Fruit fly (Drosophila melanogaster) whole organism, embryonic: ENCODE measurements around the gene OtopLc.

Experiments used
- Ada2b ChIP-seq: fragments of 200-800 bp; sonication (Bioruptor generic); IDR thresholded peaks from 2 replicates; pipeline ENCODE4 v1.3.6; 2022; ENCODE audit warnings: missing biosample characterization, missing genetic modification characterization
- Adf1 ChIP-seq: fragments of 200-800 bp; sonication (Bioruptor generic); IDR thresholded peaks from 2 replicates; pipeline ENCODE4 v1.3.6; 2022; ENCODE audit warnings: missing biosample characterization, missing genetic modification characterization
- B-H1 ChIP-seq: fragments of 200-800 bp; sonication (Bioruptor generic); IDR thresholded peaks from 3 replicates; pipeline ENCODE4 v1.3.6; 2022; ENCODE audit warnings: missing biosample characterization, missing genetic modification characterization
- Bgb ChIP-seq: fragments of 200-800 bp; sonication (Bioruptor generic); IDR thresholded peaks from 2 replicates; pipeline ENCODE4 v1.3.6; 2022; ENCODE audit warnings: missing biosample characterization, missing genetic modification characterization; ENCODE audit not compliant: partially characterized antibody
- CG10979 ChIP-seq: fragments of 200-800 bp; sonication (Bioruptor generic); optimal IDR thresholded peaks from 2 replicates; lab custom pipeline; 2018; ENCODE audit warnings: missing biosample characterization, mild to moderate bottlenecking, missing genetic modification characterization, moderate library complexity
- CG11456 ChIP-seq: fragments of 200-800 bp; sonication (Bioruptor generic); IDR thresholded peaks from 3 replicates; pipeline ENCODE4 v1.3.6; 2022; ENCODE audit warnings: missing biosample characterization, missing genetic modification characterization
- CG12155 ChIP-seq: fragments of 200-800 bp; sonication (Bioruptor generic); optimal IDR thresholded peaks from 3 replicates; lab custom pipeline; 2016; ENCODE audit warnings: missing biosample characterization, missing genetic modification characterization
- CG12299 ChIP-seq: fragments of 200-800 bp; sonication (Bioruptor generic); optimal IDR thresholded peaks from 2 replicates; lab custom pipeline; 2018; ENCODE audit warnings: missing biosample characterization, mild to moderate bottlenecking, missing genetic modification characterization
- CG1233 ChIP-seq: fragments of 200-800 bp; sonication (Bioruptor generic); optimal IDR thresholded peaks from 4 replicates; lab custom pipeline; 2018; ENCODE audit warnings: missing biosample characterization, mild to moderate bottlenecking, missing genetic modification characterization
- CG14965 ChIP-seq: fragments of 200-800 bp; sonication (Bioruptor generic); optimal IDR thresholded peaks from 2 replicates; lab custom pipeline; 2016; ENCODE audit warnings: missing biosample characterization, missing genetic modification characterization, borderline replicate concordance
- CG15011 ChIP-seq: fragments of 200-800 bp; sonication (Bioruptor generic); optimal IDR thresholded peaks from 3 replicates; lab custom pipeline; 2018; ENCODE audit warnings: missing biosample characterization, mild to moderate bottlenecking, missing genetic modification characterization
- CG15269 ChIP-seq: fragments of 200-800 bp; sonication (Bioruptor generic); optimal IDR thresholded peaks from 2 replicates; lab custom pipeline; 2018; ENCODE audit warnings: missing biosample characterization, mild to moderate bottlenecking, missing genetic modification characterization, moderate library complexity
- CG15479 ChIP-seq: fragments of 200-800 bp; sonication (Bioruptor generic); optimal IDR thresholded peaks from 3 replicates; lab custom pipeline; 2019; ENCODE audit warnings: missing biosample characterization, mild to moderate bottlenecking, missing genetic modification characterization, moderate library complexity
- CG1647 ChIP-seq: fragments of 200-800 bp; sonication (Bioruptor generic); optimal IDR thresholded peaks from 3 replicates; lab custom pipeline; 2016; ENCODE audit warnings: missing biosample characterization, missing genetic modification characterization
- CG1792 ChIP-seq: fragments of 200-800 bp; sonication (Bioruptor generic); optimal IDR thresholded peaks from 2 replicates; lab custom pipeline; 2016; ENCODE audit warnings: missing biosample characterization, missing genetic modification characterization
- CG2889 ChIP-seq: fragments of 200-800 bp; sonication (Bioruptor generic); IDR thresholded peaks from 3 replicates; pipeline ENCODE4 v1.3.6; 2022; ENCODE audit warnings: missing biosample characterization, missing genetic modification characterization
- CG3407 ChIP-seq: fragments of 200-800 bp; sonication (Bioruptor generic); optimal IDR thresholded peaks from 2 replicates; lab custom pipeline; 2018; ENCODE audit warnings: missing biosample characterization, mild to moderate bottlenecking, missing genetic modification characterization
- CG34422 ChIP-seq: fragments of 200-800 bp; sonication (Bioruptor generic); IDR thresholded peaks from 3 replicates; pipeline ENCODE4 v1.3.6; 2022; ENCODE audit warnings: missing biosample characterization, missing genetic modification characterization
- CG3847 ChIP-seq: fragments of 200-800 bp; sonication (Bioruptor generic); IDR thresholded peaks from 2 replicates; pipeline ENCODE4 v1.3.6; 2022; ENCODE audit warnings: missing biosample characterization, missing genetic modification characterization
- CG4282 ChIP-seq: fragments of 200-800 bp; sonication (Bioruptor generic); optimal IDR thresholded peaks from 2 replicates; lab custom pipeline; 2016; ENCODE audit warnings: missing biosample characterization, missing genetic modification characterization
- CG4360 ChIP-seq: fragments of 200-800 bp; sonication (Bioruptor generic); IDR thresholded peaks from 2 replicates; pipeline ENCODE4 v1.3.6; 2022; ENCODE audit warnings: missing biosample characterization, missing genetic modification characterization
- CG5245 ChIP-seq: fragments of 200-800 bp; sonication (Bioruptor generic); optimal IDR thresholded peaks from 3 replicates; lab custom pipeline; 2016; ENCODE audit warnings: missing biosample characterization, missing genetic modification characterization
- CG6654 ChIP-seq: fragments of 200-800 bp; sonication (Bioruptor generic); optimal IDR thresholded peaks from 2 replicates; lab custom pipeline; 2017; ENCODE audit warnings: missing biosample characterization, mild to moderate bottlenecking, missing genetic modification characterization
- CG7271 ChIP-seq: fragments of 200-800 bp; sonication (Bioruptor generic); optimal IDR thresholded peaks from 2 replicates; lab custom pipeline; 2018; ENCODE audit warnings: missing biosample characterization, mild to moderate bottlenecking, missing genetic modification characterization, moderate library complexity
- CG7963 ChIP-seq: fragments of 200-800 bp; sonication (Bioruptor generic); IDR thresholded peaks from 3 replicates; pipeline ENCODE4 v1.3.6; 2022; ENCODE audit warnings: missing biosample characterization, missing genetic modification characterization; ENCODE audit not compliant: partially characterized antibody
- CG8281 ChIP-seq: fragments of 200-800 bp; sonication (Bioruptor generic); optimal IDR thresholded peaks from 2 replicates; lab custom pipeline; 2018; ENCODE audit warnings: missing biosample characterization, mild to moderate bottlenecking, missing genetic modification characterization, moderate library complexity
- CG9876 ChIP-seq: fragments of 200-800 bp; sonication (Bioruptor generic); optimal IDR thresholded peaks from 2 replicates; lab custom pipeline; 2016; ENCODE audit warnings: missing biosample characterization, missing genetic modification characterization
- CkIIα-i1 ChIP-seq: fragments of 200-800 bp; sonication (Bioruptor generic); IDR thresholded peaks from 2 replicates; pipeline ENCODE4 v1.3.6; 2022; ENCODE audit warnings: missing biosample characterization, missing genetic modification characterization
- Dll ChIP-seq: fragments of 200-800 bp; sonication (Bioruptor generic); IDR thresholded peaks from 4 replicates; pipeline ENCODE4 v1.3.6; 2022; ENCODE audit warnings: missing biosample characterization, missing genetic modification characterization; ENCODE audit not compliant: partially characterized antibody
- HLH3B ChIP-seq: fragments of 200-800 bp; sonication (Bioruptor generic); IDR thresholded peaks from 2 replicates; pipeline ENCODE4 v1.3.6; 2022; ENCODE audit warnings: missing biosample characterization, missing genetic modification characterization
- Max ChIP-seq: fragments of 200-800 bp; sonication (Bioruptor generic); optimal IDR thresholded peaks from 2 replicates; lab custom pipeline; 2016; ENCODE audit warnings: missing biosample characterization, mild to moderate bottlenecking, missing genetic modification characterization
- PHDP ChIP-seq: fragments of 200-800 bp; sonication (Bioruptor generic); optimal IDR thresholded peaks from 3 replicates; lab custom pipeline; 2018; ENCODE audit warnings: missing biosample characterization, mild to moderate bottlenecking, missing genetic modification characterization, moderate library complexity
- Xbp1 ChIP-seq: fragments of 200-800 bp; sonication (Bioruptor generic); optimal IDR thresholded peaks from 3 replicates; lab custom pipeline; 2016; ENCODE audit warnings: missing biosample characterization, mild to moderate bottlenecking, missing genetic modification characterization
- ara ChIP-seq: fragments of 200-800 bp; sonication (Bioruptor generic); IDR thresholded peaks from 2 replicates; pipeline ENCODE4 v1.3.6; 2022; ENCODE audit warnings: missing biosample characterization, missing genetic modification characterization
- ase ChIP-seq: fragments of 200-800 bp; sonication (Bioruptor generic); IDR thresholded peaks from 3 replicates; pipeline ENCODE4 v1.3.6; 2022; ENCODE audit warnings: missing biosample characterization, missing genetic modification characterization
- az2 ChIP-seq: fragments of 200-800 bp; sonication (Bioruptor generic); optimal IDR thresholded peaks from 3 replicates; lab custom pipeline; 2016; ENCODE audit warnings: missing biosample characterization, missing genetic modification characterization
- bcd ChIP-seq: fragments of 200-800 bp; sonication (Bioruptor generic); optimal IDR thresholded peaks from 2 replicates; lab custom pipeline; 2017; ENCODE audit warnings: missing biosample characterization, mild to moderate bottlenecking, missing genetic modification characterization
- bowl ChIP-seq: fragments of 200-800 bp; sonication (Bioruptor generic); IDR thresholded peaks from 2 replicates; pipeline ENCODE4 v1.3.6; 2022; ENCODE audit warnings: missing biosample characterization, missing genetic modification characterization
- cato ChIP-seq: fragments of 200-800 bp; sonication (Bioruptor generic); optimal IDR thresholded peaks from 2 replicates; lab custom pipeline; 2016; ENCODE audit warnings: missing biosample characterization, missing genetic modification characterization, borderline replicate concordance
- crol ChIP-seq: fragments of 200-800 bp; sonication (Bioruptor generic); IDR thresholded peaks from 2 replicates; pipeline ENCODE4 v1.3.6; 2022; ENCODE audit warnings: missing biosample characterization, missing genetic modification characterization
- crp ChIP-seq, 2 experiments: fragments of 200-800 bp; sonication (Bioruptor generic); optimal IDR thresholded peaks; 2 replicates in 1 of 2; 3 replicates in 1 of 2; lab custom pipeline; 2017; ENCODE audit warnings: missing biosample characterization in 2 of 2, missing genetic modification characterization in 2 of 2, mild to moderate bottlenecking in 1 of 2, moderate library complexity in 1 of 2
- danr ChIP-seq: fragments of 200-800 bp; sonication (Bioruptor generic); IDR thresholded peaks from 2 replicates; pipeline ENCODE4 v1.3.6; 2022; ENCODE audit warnings: missing biosample characterization, missing genetic modification characterization
- emc ChIP-seq: fragments of 200-800 bp; sonication (Bioruptor generic); optimal IDR thresholded peaks from 2 replicates; lab custom pipeline; 2016; ENCODE audit warnings: missing biosample characterization, missing genetic modification characterization
- eve ChIP-seq, 2 experiments: fragments of >200 bp; optimal IDR thresholded peaks; 2 replicates each; lab custom pipeline; 2017; ENCODE audit warnings: missing biosample characterization in 2 of 2, missing genetic modification characterization in 2 of 2
- fd64A ChIP-seq: fragments of 200-800 bp; sonication (Bioruptor generic); optimal IDR thresholded peaks from 3 replicates; lab custom pipeline; 2018; ENCODE audit warnings: missing biosample characterization, mild to moderate bottlenecking, missing genetic modification characterization
- fd96Cb ChIP-seq: fragments of 200-800 bp; sonication (Bioruptor generic); optimal IDR thresholded peaks from 2 replicates; lab custom pipeline; 2018; ENCODE audit warnings: missing biosample characterization, mild to moderate bottlenecking, missing genetic modification characterization, moderate library complexity
- nom ChIP-seq: fragments of 200-800 bp; sonication (Bioruptor generic); optimal IDR thresholded peaks from 2 replicates; lab custom pipeline; 2017; ENCODE audit warnings: missing biosample characterization, missing genetic modification characterization, mild to moderate bottlenecking, moderate library complexity, missing genetic modification reagents
- schlank ChIP-seq: fragments of 200-800 bp; sonication (Bioruptor generic); optimal IDR thresholded peaks from 2 replicates; lab custom pipeline; 2018; ENCODE audit warnings: missing biosample characterization, mild to moderate bottlenecking, missing genetic modification characterization
- zfh1 ChIP-seq: fragments of 200-800 bp; sonication (Bioruptor generic); IDR thresholded peaks from 3 replicates; pipeline ENCODE4 v1.3.6; 2022; ENCODE audit warnings: missing biosample characterization, missing genetic modification characterization

Gene OtopLc

DNA sequence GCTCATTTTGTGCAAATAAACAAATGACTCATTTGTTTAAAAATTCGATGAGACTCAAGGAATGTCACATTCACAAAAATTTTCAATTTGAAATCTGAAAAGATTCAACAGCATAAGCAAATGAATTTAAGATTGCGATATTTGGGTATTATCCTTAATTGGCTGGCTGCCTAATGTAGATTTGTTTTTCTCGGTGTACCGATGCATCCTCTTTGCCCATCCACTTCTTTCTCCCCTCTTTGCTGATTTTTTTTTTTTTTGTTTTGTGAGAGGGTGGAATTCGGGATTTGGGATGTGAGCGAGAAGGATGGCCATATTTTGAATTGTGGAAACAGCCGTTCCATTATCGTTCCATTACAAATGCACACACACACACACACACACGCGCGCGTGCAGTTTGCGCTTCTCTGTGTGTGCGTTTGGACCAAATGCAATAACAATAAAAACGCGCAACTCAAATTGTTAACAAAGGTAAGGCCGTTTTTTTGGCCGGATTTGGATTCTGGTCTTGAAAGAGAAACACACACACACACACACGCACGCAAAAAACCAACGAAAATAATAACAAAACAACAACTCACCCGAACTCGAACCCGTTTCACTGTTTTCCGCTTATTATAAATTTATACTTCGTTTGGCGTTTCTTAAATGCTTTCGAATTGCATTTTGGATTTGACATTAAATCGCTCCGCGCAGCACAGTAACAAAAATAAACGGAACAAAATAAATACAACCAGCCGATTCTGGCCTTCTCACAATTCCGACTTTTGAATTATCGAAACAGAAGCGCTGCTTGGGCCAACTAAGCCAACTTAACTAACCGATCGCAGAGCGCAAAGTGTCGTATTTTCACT, 16.6 kb upstream of the OtopLc start (continued):
- no peak for TF ChIP-seq CG7963 (GFP tag; lab: Robert Waterston, UW)
- no peak for TF ChIP-seq Dll
- no peak for TF ChIP-seq CG1792 (GFP tag; lab: Kevin White, UChicago)
- TF ChIP-seq Adf1 (GFP tag; lab: Robert Waterston, UW), result no peak
- peak; percentile 17 for TF ChIP-seq PHDP (tag; lab: Kevin White, UChicago)
- no peak for TF ChIP-seq CkIIα-i1
- no peak for TF ChIP-seq CG9876 (GFP tag; lab: Kevin White, UChicago)
- TF ChIP-seq crp (GFP tag; optimal IDR thresholded peaks at IDR 0.05; lab: Kevin White, UChicago), result no peak
- no peak for TF ChIP-seq eve (GFP tag; optimal IDR thresholded peaks at IDR 0.05; lab: Kevin White, UChicago)
- TF ChIP-seq bowl (GFP tag; lab: Robert Waterston, UW), result no peak
- TF ChIP-seq B-H1 (GFP tag; lab: Robert Waterston, UW), result 0 out of 3 replicates have a peak, but pooled peaks have one; percentile 20
- TF ChIP-seq schlank (tag; lab: Kevin White, UChicago), result no peak
- TF ChIP-seq CG14965 (GFP tag; lab: Kevin White, UChicago), result no peak
- no peak for TF ChIP-seq emc (GFP tag; lab: Kevin White, UChicago)
- peak; percentile 14 for TF ChIP-seq CG12155
- TF ChIP-seq fd64A (GFP tag; lab: Kevin White, UChicago), result no peak
- no peak for TF ChIP-seq cato (GFP tag; lab: Kevin White, UChicago)
- no peak for TF ChIP-seq Bgb (GFP tag; lab: Robert Waterston, UW)
- peak; percentile 10 for TF ChIP-seq CG1233
- TF ChIP-seq zfh1 (GFP tag; lab: Robert Waterston, UW), result peak; percentile 71; the same call in 2 of the 3 replicates
- no peak for TF ChIP-seq CG11456
- TF ChIP-seq CG4360 (GFP tag; lab: Robert Waterston, UW), result no peak
- no peak for TF ChIP-seq CG15269 (tag; lab: Kevin White, UChicago)
- no peak for TF ChIP-seq CG12299 (tag; lab: Kevin White, UChicago)
- no peak for TF ChIP-seq Ada2b (GFP tag; lab: Robert Waterston, UW)
- TF ChIP-seq CG8281 (tag; lab: Kevin White, UChicago), result no peak
- peak; percentile 78 for TF ChIP-seq CG10979 (tag; lab: Kevin White, UChicago)
- TF ChIP-seq CG5245 (GFP tag; lab: Kevin White, UChicago), result peak; percentile 3
- no peak for TF ChIP-seq CG1647
- TF ChIP-seq fd96Cb, result peak; percentile 65
- peak; percentile 44 for TF ChIP-seq Xbp1 (GFP tag; lab: Kevin White, UChicago)
- peak; percentile 15 for TF ChIP-seq CG6654 (GFP tag; lab: Kevin White, UChicago)
- TF ChIP-seq ara, result 0 out of 2 replicates have a peak, but pooled peaks have one; percentile 46
- TF ChIP-seq danr (GFP tag; lab: Robert Waterston, UW), result no peak
- 0 out of 3 replicates have a peak, but pooled peaks have one; percentile 30 for TF ChIP-seq CG34422 (GFP tag; lab: Robert Waterston, UW)
- no peak for TF ChIP-seq CG2889
- no peak for TF ChIP-seq CG15011
- TF ChIP-seq az2 (GFP tag; lab: Kevin White, UChicago), result peak; percentile 40
- peak; percentile 38; the same call in 1 of the 2 replicates for TF ChIP-seq HLH3B
- TF ChIP-seq CG7271 (tag; lab: Kevin White, UChicago), result no peak
- no peak for TF ChIP-seq CG3847
- TF ChIP-seq crol (GFP tag; lab: Robert Waterston, UW), result no peak
- TF ChIP-seq bcd (GFP tag; lab: Kevin White, UChicago), result peak; percentile 40
- peak; percentile 6 for TF ChIP-seq nom (GFP tag; lab: Kevin White, UChicago)
- TF ChIP-seq Max (GFP tag; lab: Kevin White, UChicago), result peak; percentile 8
- no peak for TF ChIP-seq CG15479
- TF ChIP-seq CG3407, result peak; percentile 46
- TF ChIP-seq CG4282, result no peak
- TF ChIP-seq ase (GFP tag; lab: Robert Waterston, UW), result no peak
